Fruit fly (Drosophila melanogaster) Kc167 (cell line): Measurements from ENCODE around the gene CG13671.

ENCODE experiments used
- Myc ChIP-seq: fragments of >200 bp; optimal IDR thresholded peaks from 2 replicates; lab custom pipeline; 2017; ENCODE audit warnings: missing external identifiers
- Sin3A ChIP-seq: fragments of >200 bp; optimal IDR thresholded peaks from 2 replicates; lab custom pipeline; 2018; ENCODE audit warnings: missing external identifiers
- h ChIP-seq: fragments of >200 bp; optimal IDR thresholded peaks from 3 replicates; lab custom pipeline; 2018; ENCODE audit warnings: missing external identifiers
- insv ChIP-seq: fragments of >200 bp; optimal IDR thresholded peaks from 3 replicates; lab custom pipeline; 2018; ENCODE audit warnings: missing external identifiers
- psq ChIP-seq: fragments of >200 bp; optimal IDR thresholded peaks from 2 replicates; lab custom pipeline; 2017; ENCODE audit warnings: missing external identifiers
- ttk ChIP-seq: sonication (Bioruptor generic); optimal IDR thresholded peaks from 2 replicates; lab custom pipeline; 2017; ENCODE audit warnings: missing external identifiers

Gene CG13671

dm6 chr3L:8299224-8300130 lies at the start of gene CG13671, which contains the start of gene Arl5:
TSS of gene CG13671 (plus strand) at chr3L:8300064.
TSS of gene Arl5 (minus strand) at chr3L:8299839.
- TF ChIP-seq psq (lab: Kevin White, UChicago) = no peak
- TF ChIP-seq Myc (lab: Kevin White, UChicago) = no peak
- no peak for TF ChIP-seq Sin3A (lab: Kevin White, UChicago)
- TF ChIP-seq insv = no peak
- TF ChIP-seq ttk = no peak
- TF ChIP-seq h (lab: Kevin White, UChicago) = no peak

dm6 chr3L:8284651-8285050 lies 15.2 kb upstream of the CG13671 start:
- no peak for TF ChIP-seq insv
- TF ChIP-seq ttk = no peak
- no peak for TF ChIP-seq Sin3A (lab: Kevin White, UChicago)
- TF ChIP-seq psq (lab: Kevin White, UChicago) = no peak
- no peak for TF ChIP-seq h (lab: Kevin White, UChicago)
- no peak for TF ChIP-seq Myc (lab: Kevin White, UChicago)

dm6 chr3L:8285291-8285690 lies 14.6 kb upstream of the CG13671 start:
- TF ChIP-seq ttk (no peak), psq (lab: Kevin White, UChicago) (no peak), Myc (lab: Kevin White, UChicago) (no peak), Sin3A (lab: Kevin White, UChicago) (no peak), h (lab: Kevin White, UChicago) (no peak), insv (no peak)

- TF ChIP-seq Myc (lab: Kevin White, UChicago) = no peak
Observed at dm6 chr3L:8285773-8286172, 14.1 kb upstream of the CG13671 start.

- TF ChIP-seq Sin3A (lab: Kevin White, UChicago) (no peak), ttk (no peak), insv (no peak), h (lab: Kevin White, UChicago) (no peak)
Observed at dm6 chr3L:8286397-8286796, 13.5 kb upstream of the CG13671 start.

dm6 chr3L:8288396-8288795 lies 11.5 kb upstream of the CG13671 start:
- TF ChIP-seq insv (no peak), Myc (lab: Kevin White, UChicago) (no peak), psq (lab: Kevin White, UChicago) (no peak), ttk (no peak), Sin3A (lab: Kevin White, UChicago) (no peak), h (lab: Kevin White, UChicago) (no peak)

dm6 chr3L:8289336-8290258 lies 10.3 kb upstream of the CG13671 start, which contains the start of gene cert:
TSS of gene cert (minus strand) at chr3L:8289870.
- TF ChIP-seq h (lab: Kevin White, UChicago) (no peak), ttk (no peak), insv (no peak), Sin3A (lab: Kevin White, UChicago) (no peak), psq (lab: Kevin White, UChicago) (no peak), Myc (lab: Kevin White, UChicago) (no peak)

- TF ChIP-seq ttk = no peak
- TF ChIP-seq h (lab: Kevin White, UChicago) = no peak
- TF ChIP-seq Myc (lab: Kevin White, UChicago) = no peak
- TF ChIP-seq insv = no peak
Observed at dm6 chr3L:8295227-8295626, 4.6 kb upstream of the CG13671 start, which contains the start of gene CG7201. TSS of gene CG7201 (minus strand) at chr3L:8295327.

dm6 chr3L:8296941-8297340 lies 2.9 kb upstream of the CG13671 start, which contains the start of gene Rab19:
TSS of gene Rab19 (plus strand) at chr3L:8297018.
- TF ChIP-seq h (lab: Kevin White, UChicago) (no peak), psq (lab: Kevin White, UChicago) (no peak), Sin3A (lab: Kevin White, UChicago) (no peak), Myc (lab: Kevin White, UChicago) (no peak), ttk (no peak), insv (no peak)

- no peak for TF ChIP-seq Myc (lab: Kevin White, UChicago)
Observed at dm6 chr3L:8297488-8297887, 2.4 kb upstream of the CG13671 start.

- TF ChIP-seq psq (lab: Kevin White, UChicago) = no peak
- TF ChIP-seq insv = no peak
- no peak for TF ChIP-seq ttk
- no peak for TF ChIP-seq Myc (lab: Kevin White, UChicago)
- TF ChIP-seq h (lab: Kevin White, UChicago) = no peak
- TF ChIP-seq Sin3A (lab: Kevin White, UChicago) = no peak
Observed at dm6 chr3L:8303912-8304311, 4.0 kb downstream of the CG13671 start, which contains the start of the genes CG7194 and Sbp2. TSS of gene CG7194 (minus strand) at chr3L:8304059. TSS of gene Sbp2 (plus strand) at chr3L:8304157.

dm6 chr3L:8306880-8307279 lies 7.0 kb downstream of the CG13671 start, which contains the start of gene Gr66a:
TSS of gene Gr66a (minus strand) at chr3L:8306980.
- TF ChIP-seq Myc (lab: Kevin White, UChicago) (no peak), Sin3A (lab: Kevin White, UChicago) (no peak), h (lab: Kevin White, UChicago) (no peak), psq (lab: Kevin White, UChicago) (no peak), insv (no peak), ttk (no peak)
